Worm (Caenorhabditis elegans): ENCODE measurements around the gene ell-1.

Gene ell-1

ce11 chrIV:4413114-4413513, 18.9 kb downstream of the ell-1 start:
- TF ChIP-seq mcd-1 (GFP tag; IDR thresholded peaks at IDR 0.05) (no peak), F39B2.1 (GFP tag; IDR thresholded peaks at IDR 0.05) (no peak), B0019.2 (GFP tag; conservative IDR thresholded peaks at IDR 0.05) (no peak), Y56A3A.18 (GFP tag; IDR thresholded peaks at IDR 0.05) (no peak), dpff-1 (tag; optimal IDR thresholded peaks at IDR 0.05) (no peak), ztf-28 (GFP tag; IDR thresholded peaks at IDR 0.05) (no peak), dox-1 (GFP tag; IDR thresholded peaks at IDR 0.05) (peak; percentile 33; the same call in 1 of the 2 replicates), hlh-26 (GFP tag; conservative IDR thresholded peaks at IDR 0.05) (no peak), F52B5.7 (tag; optimal IDR thresholded peaks at IDR 0.05) (peak; percentile 23), B0261.1 (tag; optimal IDR thresholded peaks at IDR 0.05) (no peak), snpc-4 (GFP tag; optimal IDR thresholded peaks at IDR 0.05) (no peak), snpc-4 (tag; optimal IDR thresholded peaks at IDR 0.05) (no peak), nhr-90 (tag; optimal IDR thresholded peaks at IDR 0.05) (no peak), attf-6 (GFP tag; IDR thresholded peaks at IDR 0.05) (no peak), B0336.3 (GFP tag; IDR thresholded peaks at IDR 0.05) (no peak), lsy-27 (tag; optimal IDR thresholded peaks at IDR 0.05; ENCODE audit: borderline replicate concordance, insufficient read depth) (no peak), ztf-18 (tag; optimal IDR thresholded peaks at IDR 0.05) (no peak), mel-28 (tag; optimal IDR thresholded peaks at IDR 0.05; ENCODE audit: borderline replicate concordance) (no peak), hsf-1 (GFP tag; IDR thresholded peaks at IDR 0.05) (0 out of 2 replicates have a peak, but pooled peaks have one; percentile 22), zfh-2 (GFP tag; conservative IDR thresholded peaks at IDR 0.05) (0 out of 2 replicates have a peak, but pooled peaks have one; percentile 35), dpl-1 (GFP tag; optimal IDR thresholded peaks at IDR 0.05) (no peak), aptf-2 (GFP tag; conservative IDR thresholded peaks at IDR 0.05) (no peak), atf-7 (tag; optimal IDR thresholded peaks at IDR 0.05) (peak; percentile 15), chd-7 (tag; optimal IDR thresholded peaks at IDR 0.05) (peak; percentile 46), nfya-2 (GFP tag; IDR thresholded peaks at IDR 0.05) (no peak)

- TF ChIP-seq sea-2 (GFP tag; IDR thresholded peaks at IDR 0.05): no peak
- TF ChIP-seq B0336.3 (GFP tag; IDR thresholded peaks at IDR 0.05): no peak
- TF ChIP-seq K12H6.12 (tag; optimal IDR thresholded peaks at IDR 0.05): no peak
- TF ChIP-seq Y67H2A.10 (GFP tag; conservative IDR thresholded peaks at IDR 0.05): no peak
- TF ChIP-seq ccch-3 (GFP tag; optimal IDR thresholded peaks at IDR 0.05): no peak
- no peak for TF ChIP-seq lin-26 (GFP tag; IDR thresholded peaks at IDR 0.05)
- TF ChIP-seq B0019.2 (GFP tag; conservative IDR thresholded peaks at IDR 0.05): no peak
- TF ChIP-seq mcd-1 (GFP tag; IDR thresholded peaks at IDR 0.05): no peak
- no peak for TF ChIP-seq unc-130 (GFP tag; optimal IDR thresholded peaks at IDR 0.05)
- no peak for TF ChIP-seq nfyb-1 (GFP tag; IDR thresholded peaks at IDR 0.05)
- TF ChIP-seq ztf-3 (GFP tag; optimal IDR thresholded peaks at IDR 0.05): no peak
- no peak for TF ChIP-seq rpc-1 (optimal IDR thresholded peaks at IDR 0.05)
- TF ChIP-seq rpc-1 (tag; optimal IDR thresholded peaks at IDR 0.05): no peak
Measured at ce11 chrIV:4422029-4422428, 27.8 kb downstream of the ell-1 start, which contains the start of gene clec-175. Gene clec-175 (plus strand): TSS chrIV:4422329.

ce11 chrIV:4423026-4423425, 28.8 kb downstream of the ell-1 start:
- no peak for TF ChIP-seq Y79H2A.3 (GFP tag; conservative IDR thresholded peaks at IDR 0.05)
- TF ChIP-seq ztf-25 (GFP tag; IDR thresholded peaks at IDR 0.05): no peak
- no peak for TF ChIP-seq F23B12.7 (tag; optimal IDR thresholded peaks at IDR 0.05; ENCODE audit: insufficient read depth)
- TF ChIP-seq sdz-38 (tag; optimal IDR thresholded peaks at IDR 0.05): no peak
- no peak for TF ChIP-seq F37B4.10 (GFP tag; IDR thresholded peaks at IDR 0.05)
- TF ChIP-seq F39B2.1 (GFP tag; IDR thresholded peaks at IDR 0.05): no peak
- TF ChIP-seq mcd-1 (GFP tag; IDR thresholded peaks at IDR 0.05): no peak
- TF ChIP-seq nfya-1 (tag; optimal IDR thresholded peaks at IDR 0.05; ENCODE audit: borderline replicate concordance, insufficient read depth): no peak
